Worm (Caenorhabditis elegans) whole organism, L4/young adult: ENCODE measurements around the gene F26G1.9.

ENCODE experiments used
- W03F9.2 ChIP-seq: fragments of 150-350 bp; optimal IDR thresholded peaks from 2 replicates; lab custom pipeline; 2014; ENCODE audit warnings: missing biosample characterization, missing genetic modification characterization
- dao-5 ChIP-seq: sonication (generic microtip); optimal IDR thresholded peaks from 2 replicates; lab custom pipeline; 2016; ENCODE audit warnings: missing genotype, missing genetic modification characterization, moderate library complexity, missing compliant biosample characterization
- him-1 ChIP-seq: sonication (generic microtip); optimal IDR thresholded peaks from 2 replicates; lab custom pipeline; 2016; ENCODE audit warnings: missing genotype, missing genetic modification reagents, missing genetic modification characterization, missing compliant biosample characterization

- TF ChIP-seq W03F9.2, result no peak
- TF ChIP-seq him-1 (tag; lab: Kevin White, UChicago), result no peak
- no peak for TF ChIP-seq dao-5
Observed at ce11 chrII:4736585-4736984, 37.2 kb downstream of the F26G1.9 start.
